Worm (Caenorhabditis elegans) whole organism, mixed stage, embryonic: ENCODE measurements around the gene C40H1.8.

Experiments
- bed-3 ChIP-seq: fragments of 200-800 bp; sonication (Bioruptor generic); optimal IDR thresholded peaks from 3 replicates; lab custom pipeline; 2018; ENCODE audit warnings: mild to moderate bottlenecking, missing genetic modification characterization, moderate library complexity, missing compliant biosample characterization
- blmp-1 ChIP-seq: fragments of 150-350 bp; optimal IDR thresholded peaks from 2 replicates; lab custom pipeline; 2014; ENCODE audit warnings: missing biosample characterization, missing genetic modification characterization
- ceh-39 ChIP-seq: fragments of 150-350 bp; optimal IDR thresholded peaks from 2 replicates; lab custom pipeline; 2014; ENCODE audit warnings: missing biosample characterization, missing genetic modification characterization
- ceh-43 ChIP-seq: fragments of 200-800 bp; sonication (Bioruptor generic); optimal IDR thresholded peaks from 2 replicates; lab custom pipeline; 2018; ENCODE audit warnings: mild to moderate bottlenecking, missing genetic modification characterization, moderate library complexity, missing compliant biosample characterization
- ceh-83 ChIP-seq: fragments of 200-800 bp; sonication (Bioruptor generic); optimal IDR thresholded peaks from 2 replicates; lab custom pipeline; 2018; ENCODE audit warnings: mild to moderate bottlenecking, missing genetic modification characterization, missing compliant biosample characterization
- ces-1 ChIP-seq: fragments of 150-350 bp; optimal IDR thresholded peaks from 2 replicates; lab custom pipeline; 2014; ENCODE audit warnings: missing biosample characterization, missing genetic modification reagents, missing genetic modification characterization
- cnd-1 ChIP-seq: fragments of 200-800 bp; sonication (Bioruptor generic); optimal IDR thresholded peaks from 2 replicates; lab custom pipeline; 2018; ENCODE audit warnings: mild to moderate bottlenecking, missing genetic modification characterization, missing compliant biosample characterization
- drap-1 ChIP-seq: fragments of 200-800 bp; sonication (Bioruptor generic); optimal IDR thresholded peaks from 3 replicates; lab custom pipeline; 2018; ENCODE audit warnings: mild to moderate bottlenecking, missing genetic modification characterization, missing compliant biosample characterization
- elt-1 ChIP-seq: sonication (generic microtip); optimal IDR thresholded peaks from 2 replicates; lab custom pipeline; 2017; ENCODE audit warnings: missing genetic modification characterization, mild to moderate bottlenecking, missing compliant biosample characterization, antibody characterized with exemption, moderate library complexity, borderline replicate concordance; ENCODE audit not compliant: insufficient read depth
- elt-3 ChIP-seq: fragments of 150-350 bp; optimal IDR thresholded peaks from 2 replicates; lab custom pipeline; 2014; ENCODE audit warnings: missing biosample characterization, missing genetic modification characterization
- ham-2 ChIP-seq: fragments of 200-800 bp; sonication (Bioruptor generic); optimal IDR thresholded peaks from 2 replicates; lab custom pipeline; 2018; ENCODE audit warnings: mild to moderate bottlenecking, missing genetic modification characterization, missing compliant biosample characterization
- hlh-1 ChIP-seq: fragments of 150-350 bp; optimal IDR thresholded peaks from 2 replicates; lab custom pipeline; 2014; ENCODE audit warnings: missing biosample characterization, missing genetic modification reagents, missing genetic modification characterization
- lin-13 ChIP-seq: fragments of 150-350 bp; optimal IDR thresholded peaks from 2 replicates; lab custom pipeline; 2014; ENCODE audit warnings: missing biosample characterization, missing genetic modification characterization
- lin-32 ChIP-seq: fragments of 200-800 bp; sonication (Bioruptor generic); optimal IDR thresholded peaks from 2 replicates; lab custom pipeline; 2018; ENCODE audit warnings: mild to moderate bottlenecking, missing genetic modification characterization, missing compliant biosample characterization
- mab-5 ChIP-seq: fragments of 150-350 bp; optimal IDR thresholded peaks from 2 replicates; lab custom pipeline; 2014; ENCODE audit warnings: missing biosample characterization, missing genetic modification characterization
- mep-1 ChIP-seq: fragments of 150-350 bp; optimal IDR thresholded peaks from 2 replicates; lab custom pipeline; 2017; ENCODE audit warnings: missing biosample characterization, missing genetic modification reagents, missing genetic modification characterization, inconsistent platforms
- nhr-12 ChIP-seq: fragments of 150-350 bp; optimal IDR thresholded peaks from 2 replicates; lab custom pipeline; 2014; ENCODE audit warnings: missing biosample characterization, missing genetic modification characterization
- nhr-2 ChIP-seq: fragments of 150-350 bp; optimal IDR thresholded peaks from 2 replicates; lab custom pipeline; 2014; ENCODE audit warnings: missing biosample characterization, missing genetic modification characterization
- nhr-237 ChIP-seq: fragments of 150-350 bp; optimal IDR thresholded peaks from 2 replicates; lab custom pipeline; 2014; ENCODE audit warnings: missing biosample characterization, missing genetic modification characterization
- nhr-28 ChIP-seq: fragments of 150-350 bp; optimal IDR thresholded peaks from 2 replicates; lab custom pipeline; 2014; ENCODE audit warnings: missing biosample characterization, missing genetic modification characterization
- nhr-76 ChIP-seq: sonication (generic microtip); optimal IDR thresholded peaks from 2 replicates; lab custom pipeline; 2017; ENCODE audit warnings: missing biosample characterization, missing genetic modification characterization
- pha-4 ChIP-seq: fragments of 150-350 bp; optimal IDR thresholded peaks from 2 replicates; lab custom pipeline; 2018; ENCODE audit warnings: missing biosample characterization, missing genetic modification reagents, missing genetic modification characterization
- sem-2 ChIP-seq: fragments of 200-800 bp; sonication (Bioruptor generic); optimal IDR thresholded peaks from 2 replicates; lab custom pipeline; 2018; ENCODE audit warnings: mild to moderate bottlenecking, missing genetic modification characterization, missing compliant biosample characterization
- snpc-4 ChIP-seq: fragments of 150-350 bp; optimal IDR thresholded peaks from 2 replicates; lab custom pipeline; 2014; ENCODE audit warnings: missing biosample characterization, missing genetic modification characterization
- sptf-1 ChIP-seq: sonication (generic microtip); optimal IDR thresholded peaks from 2 replicates; lab custom pipeline; 2017; ENCODE audit warnings: mild to moderate bottlenecking, missing genetic modification characterization, moderate library complexity, missing compliant biosample characterization
- tbx-8 ChIP-seq: fragments of 200-800 bp; sonication (Bioruptor generic); optimal IDR thresholded peaks from 2 replicates; lab custom pipeline; 2018; ENCODE audit warnings: mild to moderate bottlenecking, missing genetic modification characterization, moderate library complexity, missing compliant biosample characterization
- unc-120 ChIP-seq: sonication (generic microtip); optimal IDR thresholded peaks from 2 replicates; lab custom pipeline; 2017; ENCODE audit warnings: missing genetic modification characterization, missing compliant biosample characterization; ENCODE audit not compliant: poor library complexity, severe bottlenecking
- unc-39 ChIP-seq: fragments of 150-350 bp; optimal IDR thresholded peaks from 2 replicates; lab custom pipeline; 2014; ENCODE audit warnings: missing biosample characterization, missing genetic modification characterization
- unc-62 ChIP-seq: fragments of 150-350 bp; optimal IDR thresholded peaks from 2 replicates; lab custom pipeline; 2014; ENCODE audit warnings: missing biosample characterization, missing genetic modification reagents, missing genetic modification characterization
- ztf-11 ChIP-seq: fragments of 150-350 bp; optimal IDR thresholded peaks from 2 replicates; lab custom pipeline; 2014; ENCODE audit warnings: missing biosample characterization, missing genetic modification characterization

C40H1.8 gene

ce11 chrIII:9340025-9340424, 25.5 kb downstream of the C40H1.8 start:
- no peak for TF ChIP-seq ceh-39
- TF ChIP-seq ztf-11 (tag; lab: Kevin White, UChicago): no peak
- TF ChIP-seq hlh-1: no peak
- no peak for TF ChIP-seq tbx-8 (GFP tag; lab: Kevin White, UChicago)
- no peak for TF ChIP-seq unc-120 (tag; lab: Kevin White, UChicago)
- TF ChIP-seq drap-1: no peak
- TF ChIP-seq nhr-76 (tag; lab: Kevin White, UChicago): no peak
- no peak for TF ChIP-seq snpc-4
- TF ChIP-seq mab-5: no peak
- no peak for TF ChIP-seq elt-1 (tag; lab: Kevin White, UChicago)
- TF ChIP-seq nhr-2 (tag; lab: Kevin White, UChicago): no peak
- TF ChIP-seq nhr-237 (tag; lab: Kevin White, UChicago): no peak
- no peak for TF ChIP-seq lin-13 (tag; lab: Kevin White, UChicago)
- TF ChIP-seq mep-1 (tag; lab: Kevin White, UChicago): no peak
- TF ChIP-seq elt-3: no peak
- no peak for TF ChIP-seq nhr-28 (tag; lab: Kevin White, UChicago)
- TF ChIP-seq nhr-12 (tag; lab: Kevin White, UChicago): no peak
- TF ChIP-seq ham-2 (GFP tag; lab: Kevin White, UChicago): no peak
- TF ChIP-seq sptf-1: no peak
- no peak for TF ChIP-seq sem-2 (GFP tag; lab: Kevin White, UChicago)
- TF ChIP-seq, all 35 proteins: peak for 0

- TF ChIP-seq ces-1 (GFP tag; lab: Kevin White, UChicago) (no peak), nhr-76 (tag; lab: Kevin White, UChicago) (no peak), nhr-28 (tag; lab: Kevin White, UChicago) (no peak), lin-32 (no peak), tbx-8 (GFP tag; lab: Kevin White, UChicago) (no peak), mab-5 (no peak), lin-13 (tag; lab: Kevin White, UChicago) (no peak), hlh-1 (no peak), sptf-1 (no peak), nhr-2 (tag; lab: Kevin White, UChicago) (no peak), ceh-43 (GFP tag; lab: Kevin White, UChicago) (no peak), nhr-237 (tag; lab: Kevin White, UChicago) (no peak), ceh-39 (no peak), unc-62 (no peak), ham-2 (GFP tag; lab: Kevin White, UChicago) (no peak), sem-2 (GFP tag; lab: Kevin White, UChicago) (no peak), unc-39 (no peak), ceh-83 (GFP tag; lab: Kevin White, UChicago) (no peak)
Measured at ce11 chrIII:9344347-9344746, 29.8 kb downstream of the C40H1.8 start, which contains the start of gene emb-9. Gene emb-9 (minus strand): TSS chrIII:9344447.

ce11 chrIII:9346114-9346513, 31.6 kb downstream of the C40H1.8 start:
- TF ChIP-seq unc-62 (peak; percentile 98), hlh-1 (peak; percentile 99), nhr-76 (tag; lab: Kevin White, UChicago) (no peak), nhr-2 (tag; lab: Kevin White, UChicago) (no peak)
- TF ChIP-seq, all 35 proteins: peak for 2

- no peak for TF ChIP-seq bed-3
- no peak for TF ChIP-seq unc-39
- TF ChIP-seq tbx-8 (GFP tag; lab: Kevin White, UChicago): no peak
- peak; percentile 24 for TF ChIP-seq unc-62
- peak; percentile 91 for TF ChIP-seq hlh-1
- TF ChIP-seq mep-1 (tag; lab: Kevin White, UChicago): no peak
Measured at ce11 chrIII:9346722-9347121, 32.2 kb downstream of the C40H1.8 start.

- TF ChIP-seq pha-4 (tag; lab: Kevin White, UChicago): peak; percentile 34
- no peak for TF ChIP-seq cnd-1 (tag; lab: Kevin White, UChicago)
Measured at ce11 chrIII:9353814-9354213, 39.3 kb downstream of the C40H1.8 start.

ce11 chrIII:9355412-9355969, 41.0 kb downstream of the C40H1.8 start, which contains the start of gene chtb-1:
Gene chtb-1 (minus strand): TSS chrIII:9355462.
- TF ChIP-seq mab-5 (no peak), blmp-1 (tag; lab: Kevin White, UChicago) (no peak), lin-32 (no peak), ham-2 (GFP tag; lab: Kevin White, UChicago) (no peak)
- TF ChIP-seq, all 35 proteins: peak for 0
